Worm (Caenorhabditis elegans): Measurements from ENCODE around the gene dpy-21.

ce11 chrV:17956109-17956508, 7.1 kb upstream of the dpy-21 start:
- TF ChIP-seq ceh-18 (tag; optimal IDR thresholded peaks at IDR 0.05) = no peak
- TF ChIP-seq gmeb-2 (tag; optimal IDR thresholded peaks at IDR 0.05) = no peak
- TF ChIP-seq odd-2 (tag; optimal IDR thresholded peaks at IDR 0.05) = no peak
- no peak for TF ChIP-seq pag-3 (tag; optimal IDR thresholded peaks at IDR 0.05; ENCODE audit: borderline replicate concordance)
